Worm (Caenorhabditis elegans) whole organism, L1 larva: ENCODE results near the gene prdx-2.

Source experiments
- elt-3 ChIP-seq, 6 experiments: fragments of 150-350 bp in 1 of 6; sonication (generic microtip); optimal IDR thresholded peaks; 2 replicates each; lab custom pipeline; 2017 to 2018; ENCODE audit warnings: missing biosample characterization in 6 of 6, missing genetic modification characterization in 6 of 6, inconsistent platforms in 1 of 6
- nhr-85 ChIP-seq: sonication (generic microtip); peaks from one replicate; lab custom pipeline; 2016; ENCODE audit warnings: missing genetic modification characterization, inconsistent platforms, missing compliant biosample characterization
- vab-15 ChIP-seq: sonication (generic microtip); optimal IDR thresholded peaks from 2 replicates; lab custom pipeline; 2017; ENCODE audit warnings: missing genotype, mild to moderate bottlenecking, missing genetic modification characterization, missing compliant biosample characterization

ce11 chrII:5418929-5419328 is 40.9 kb downstream of the prdx-2 start, which contains the start of gene EEED8.15:
- TF ChIP-seq elt-3 (tag; optimal IDR thresholded peaks at IDR 0.05; lab: Kevin White, UChicago): no peak
- no peak for TF ChIP-seq nhr-85 (tag; lab: Kevin White, UChicago)
- TF ChIP-seq vab-15 (tag; lab: Kevin White, UChicago): no peak
